Fruit fly (Drosophila melanogaster): Measurements from ENCODE around the gene sstn.

DNA sequence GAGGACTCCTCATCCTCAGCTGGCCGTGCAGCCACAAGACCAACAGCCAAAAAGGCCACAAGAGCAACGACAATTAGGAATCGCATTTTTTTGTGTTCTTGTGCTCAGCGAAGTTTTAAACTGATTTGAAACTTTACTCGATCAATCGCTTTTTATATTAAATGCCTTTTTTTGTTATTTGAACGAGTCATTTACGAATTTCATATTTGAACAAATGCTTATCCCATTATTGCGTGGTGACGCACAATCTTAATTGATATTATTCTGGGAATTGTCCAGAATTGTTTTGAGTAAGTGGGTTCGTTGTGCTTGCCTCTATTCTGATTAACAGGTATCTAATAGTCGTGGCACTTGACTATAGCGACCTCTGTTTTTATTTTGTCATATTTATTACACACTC lies 42.1 kb downstream of the sstn start, which contains the start of gene CG13461:
- TF ChIP-seq tll (GFP tag; optimal IDR thresholded peaks at IDR 0.05) (no peak), lilli (GFP tag; optimal IDR thresholded peaks at IDR 0.05) (no peak), CG6854 (GFP tag; optimal IDR thresholded peaks at IDR 0.05) (no peak), grau (tag; optimal IDR thresholded peaks at IDR 0.05) (no peak), exex (tag; optimal IDR thresholded peaks at IDR 0.05) (no peak), CG13287 (GFP tag; IDR thresholded peaks at IDR 0.05; ENCODE audit: partially characterized antibody) (no peak)
